Fruit fly (Drosophila melanogaster): ENCODE results near the gene AP-1gamma.

Gene AP-1gamma

dm6 chrX:9152127-9152598, 43.7 kb downstream of the AP-1gamma start (continued):
- no peak for TF ChIP-seq danr (GFP tag; IDR thresholded peaks at IDR 0.05)
- peak; percentile 14 for TF ChIP-seq CG8089 (GFP tag; optimal IDR thresholded peaks at IDR 0.05)
- no peak for TF ChIP-seq CG2678 (tag; optimal IDR thresholded peaks at IDR 0.05)
- TF ChIP-seq crol (GFP tag; IDR thresholded peaks at IDR 0.05): no peak
- peak; percentile 30 for TF ChIP-seq CoRest (tag; optimal IDR thresholded peaks at IDR 0.05)
- TF ChIP-seq ranshi (GFP tag; IDR thresholded peaks at IDR 0.05): peak; percentile 5; the same call in 1 of the 2 replicates
- peak; percentile 27 for TF ChIP-seq nmo (GFP tag; optimal IDR thresholded peaks at IDR 0.05)
- TF ChIP-seq CG33557 (GFP tag; optimal IDR thresholded peaks at IDR 0.05): peak; percentile 44
- TF ChIP-seq CG7839 (tag; optimal IDR thresholded peaks at IDR 0.05): peak; percentile 33
- no peak for TF ChIP-seq tin (GFP tag; optimal IDR thresholded peaks at IDR 0.05)
- 0 out of 2 replicates have a peak, but pooled peaks have one; percentile 18 for TF ChIP-seq CG10366 (GFP tag; IDR thresholded peaks at IDR 0.05)
- peak; percentile 60; the same call in 2 of the 3 replicates for TF ChIP-seq row (GFP tag; IDR thresholded peaks at IDR 0.05)
- TF ChIP-seq CG14710 (tag; optimal IDR thresholded peaks at IDR 0.05): peak; percentile 15
- TF ChIP-seq dmrt99B (tag; optimal IDR thresholded peaks at IDR 0.05): no peak
- peak; percentile 15 for TF ChIP-seq CG1603 (tag; optimal IDR thresholded peaks at IDR 0.05)
- peak; percentile 69 for TF ChIP-seq CG13894 (tag; optimal IDR thresholded peaks at IDR 0.05)
- peak; percentile 67 for TF ChIP-seq mirr (GFP tag; optimal IDR thresholded peaks at IDR 0.05)
- TF ChIP-seq H2.0 (GFP tag; IDR thresholded peaks at IDR 0.05): no peak
- TF ChIP-seq Bteb2 (GFP tag; optimal IDR thresholded peaks at IDR 0.05): peak; percentile 17
- TF ChIP-seq CG13287 (GFP tag; IDR thresholded peaks at IDR 0.05; ENCODE audit: partially characterized antibody): peak; percentile 13; the same call in 1 of the 2 replicates
- no peak for TF ChIP-seq bigmax (GFP tag; optimal IDR thresholded peaks at IDR 0.05)
- TF ChIP-seq otp (GFP tag; IDR thresholded peaks at IDR 0.05): no peak
- 0 out of 2 replicates have a peak, but pooled peaks have one; percentile 30 for TF ChIP-seq sens-2 (GFP tag; IDR thresholded peaks at IDR 0.05)
- TF ChIP-seq Hr3 (GFP tag; optimal IDR thresholded peaks at IDR 0.05): peak; percentile 17
- peak; percentile 54 for TF ChIP-seq HmgZ (tag; optimal IDR thresholded peaks at IDR 0.05)
- peak; percentile 33; the same call in 1 of the 2 replicates for TF ChIP-seq amos (GFP tag; IDR thresholded peaks at IDR 0.05; ENCODE audit: partially characterized antibody)
- TF ChIP-seq ATbp (GFP tag; optimal IDR thresholded peaks at IDR 0.05): peak; percentile 84
- peak in 1 of 2 experiments; percentile 22 for TF ChIP-seq tll (GFP tag; optimal IDR thresholded peaks at IDR 0.05)
- peak; percentile 2 for TF ChIP-seq CG13424 (tag; optimal IDR thresholded peaks at IDR 0.05)
- peak; percentile 63 for TF ChIP-seq CG15514 (GFP tag; optimal IDR thresholded peaks at IDR 0.05)
- TF ChIP-seq CG2889 (GFP tag; IDR thresholded peaks at IDR 0.05): no peak
- peak; percentile 6 for TF ChIP-seq Ssrp (tag; optimal IDR thresholded peaks at IDR 0.05)
- TF ChIP-seq HmgD (GFP tag; optimal IDR thresholded peaks at IDR 0.05): peak; percentile 44
- peak; percentile 70 for TF ChIP-seq pros (GFP tag; optimal IDR thresholded peaks at IDR 0.05)
- peak; percentile 76 for TF ChIP-seq Nf-YC (tag; optimal IDR thresholded peaks at IDR 0.05)
- TF ChIP-seq CG8290 (GFP tag; optimal IDR thresholded peaks at IDR 0.05): peak; percentile 3
- TF ChIP-seq CG8290 (tag; optimal IDR thresholded peaks at IDR 0.05): no peak
- peak; percentile 22 for TF ChIP-seq unpg (GFP tag; optimal IDR thresholded peaks at IDR 0.05)
- 0 out of 3 replicates have a peak, but pooled peaks have one; percentile 12 for TF ChIP-seq ase (GFP tag; IDR thresholded peaks at IDR 0.05)
- TF ChIP-seq CG10543 (GFP tag; optimal IDR thresholded peaks at IDR 0.05): peak; percentile 68
- TF ChIP-seq CG13624 (GFP tag; optimal IDR thresholded peaks at IDR 0.05): peak; percentile 57
- peak; percentile 7 for TF ChIP-seq Sry-δ (GFP tag; optimal IDR thresholded peaks at IDR 0.05)
- TF ChIP-seq lilli (GFP tag; optimal IDR thresholded peaks at IDR 0.05): peak; percentile 42
- no peak for TF ChIP-seq Dll (GFP tag; IDR thresholded peaks at IDR 0.05; ENCODE audit: partially characterized antibody)
- no peak for TF ChIP-seq pan (optimal IDR thresholded peaks at IDR 0.05)
- TF ChIP-seq pan (GFP tag; optimal IDR thresholded peaks at IDR 0.05 in 1 of 2, IDR thresholded peaks at IDR 0.05 in 1 of 2): peak in 1 of 2 experiments; percentile 55
- TF ChIP-seq CG2199 (GFP tag; IDR thresholded peaks at IDR 0.05): 0 out of 3 replicates have a peak, but pooled peaks have one; percentile 62
- peak; percentile 35 for TF ChIP-seq Hsf (GFP tag; optimal IDR thresholded peaks at IDR 0.05)
- peak; percentile 44; the same call in 1 of the 2 replicates for TF ChIP-seq slbo (GFP tag; IDR thresholded peaks at IDR 0.05)
- no peak for TF ChIP-seq klu (GFP tag; IDR thresholded peaks at IDR 0.05)
